Fruit fly (Drosophila melanogaster): ENCODE data around the gene eRF3.

eRF3 gene

DNA sequence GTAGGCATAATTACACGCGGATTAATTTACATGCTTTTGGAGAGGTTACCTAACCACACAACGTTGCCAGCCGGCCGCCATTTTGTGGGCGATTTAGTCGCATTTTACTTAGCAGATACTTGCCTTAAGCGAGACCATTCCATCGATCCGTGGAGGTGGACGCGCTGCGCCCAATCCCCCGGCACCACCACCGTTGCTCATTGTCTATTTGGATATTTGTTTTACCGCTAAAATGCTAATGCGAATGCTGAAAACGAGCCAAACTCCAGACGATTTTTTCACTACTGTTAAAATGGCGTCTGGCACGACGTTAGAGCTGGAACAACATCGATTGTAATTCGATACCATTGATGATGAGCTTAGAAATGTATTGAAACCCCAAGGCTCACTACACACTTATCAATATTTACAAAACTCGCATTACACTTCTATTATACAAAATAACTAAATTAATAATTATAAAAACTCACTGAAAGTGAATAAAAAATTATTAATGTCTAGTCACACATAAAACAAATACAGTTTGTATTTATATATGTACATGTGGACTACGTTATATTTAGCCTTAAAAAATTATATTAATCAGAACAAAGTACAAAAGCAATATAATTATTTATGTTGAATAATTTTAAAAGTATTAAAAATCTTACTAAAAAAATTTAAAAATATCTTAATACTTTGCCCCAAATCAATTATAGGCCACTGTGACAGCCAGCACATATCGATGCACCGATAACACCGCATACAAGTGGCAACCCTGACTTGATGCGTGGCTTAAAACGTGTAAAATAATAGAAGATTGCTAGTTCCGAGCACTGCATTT lies at the start of gene eRF3:
Gene eRF3, plus strand, starts transcription at position 741 of the 823 bp plus-strand sequence.
- TF ChIP-seq h (optimal IDR thresholded peaks at IDR 0.05) (no peak), insv (optimal IDR thresholded peaks at IDR 0.05) (no peak), psq (optimal IDR thresholded peaks at IDR 0.05) (no peak), Sin3A (optimal IDR thresholded peaks at IDR 0.05) (no peak), ttk (optimal IDR thresholded peaks at IDR 0.05) (no peak), Myc (optimal IDR thresholded peaks at IDR 0.05) (no peak)

DNA sequence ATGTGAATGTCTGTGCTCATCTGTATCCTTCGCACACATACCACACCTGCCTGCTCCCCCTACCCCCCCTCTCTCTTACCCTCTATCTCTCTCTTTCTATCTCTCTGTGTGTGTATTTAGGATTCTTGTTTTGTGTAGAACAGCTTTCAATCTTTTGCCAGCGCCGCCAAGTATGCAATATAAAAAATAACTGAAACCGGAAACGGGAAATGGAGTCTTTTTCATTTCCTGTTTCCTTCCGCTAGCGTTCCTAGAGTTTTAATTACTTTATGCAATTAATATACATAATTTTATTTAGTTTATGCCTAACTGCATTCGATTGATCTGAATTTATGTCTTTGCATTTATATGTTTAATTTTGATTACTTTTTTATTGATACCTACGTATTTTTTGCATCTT lies 41.8 kb upstream of the eRF3 start:
- no peak for TF ChIP-seq psq (optimal IDR thresholded peaks at IDR 0.05)
- no peak for TF ChIP-seq insv (optimal IDR thresholded peaks at IDR 0.05)
- TF ChIP-seq ttk (optimal IDR thresholded peaks at IDR 0.05): no peak
- TF ChIP-seq h (optimal IDR thresholded peaks at IDR 0.05): no peak
- no peak for TF ChIP-seq Myc (optimal IDR thresholded peaks at IDR 0.05)
- TF ChIP-seq Sin3A (optimal IDR thresholded peaks at IDR 0.05): no peak

DNA sequence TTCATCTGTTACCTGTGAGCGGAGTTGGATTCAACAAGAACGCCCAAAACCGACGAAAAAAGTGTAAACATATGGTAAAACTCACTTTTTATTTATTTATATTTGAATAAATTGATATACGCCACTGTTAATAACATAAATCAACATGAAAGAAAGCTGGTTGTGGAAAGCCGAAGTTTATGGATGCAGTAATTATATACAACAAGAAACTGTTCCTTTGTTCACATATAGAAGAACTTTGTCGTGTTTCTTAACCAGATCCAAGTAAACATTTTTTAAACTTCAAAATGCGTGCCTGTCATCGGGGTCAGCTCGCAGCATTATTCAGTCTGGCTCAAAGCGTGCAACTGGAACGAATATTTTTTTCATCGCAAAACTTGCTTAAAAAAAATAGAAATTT lies 36.3 kb upstream of the eRF3 start, which contains the start of gene Pkd2:
Gene Pkd2, plus strand, starts transcription at position 301 of the 400 bp plus-strand sequence.
- TF ChIP-seq psq (optimal IDR thresholded peaks at IDR 0.05) (no peak), Myc (optimal IDR thresholded peaks at IDR 0.05) (no peak), h (optimal IDR thresholded peaks at IDR 0.05) (no peak), Sin3A (optimal IDR thresholded peaks at IDR 0.05) (no peak), insv (optimal IDR thresholded peaks at IDR 0.05) (no peak), ttk (optimal IDR thresholded peaks at IDR 0.05) (no peak)

DNA sequence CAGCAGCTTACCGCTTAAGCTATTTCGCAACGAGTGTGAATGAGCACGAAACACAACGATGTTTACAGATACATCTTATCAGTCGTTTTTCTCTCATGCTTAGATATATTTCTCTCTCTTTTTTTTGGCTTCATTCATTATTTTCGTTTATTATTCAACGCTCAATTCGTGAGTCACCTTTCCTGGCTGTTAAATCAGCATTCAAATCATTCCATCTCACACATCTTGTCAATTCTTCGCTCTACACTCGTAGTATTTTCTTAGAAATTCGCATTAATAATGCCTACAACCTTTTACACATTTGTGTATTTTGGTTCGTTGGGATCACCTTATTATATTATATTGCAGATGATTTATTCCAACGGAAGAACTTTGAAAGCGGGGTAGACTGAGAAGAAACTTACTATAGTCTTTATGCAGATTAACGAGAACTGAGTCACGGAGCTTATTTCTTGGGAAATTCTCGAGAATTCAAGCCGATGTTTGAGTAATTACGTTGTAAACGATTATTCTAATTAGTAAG lies 29.6 kb upstream of the eRF3 start:
- no peak for TF ChIP-seq h (optimal IDR thresholded peaks at IDR 0.05)
- no peak for TF ChIP-seq insv (optimal IDR thresholded peaks at IDR 0.05)
- TF ChIP-seq psq (optimal IDR thresholded peaks at IDR 0.05): no peak
- no peak for TF ChIP-seq ttk (optimal IDR thresholded peaks at IDR 0.05)
- TF ChIP-seq Myc (optimal IDR thresholded peaks at IDR 0.05): no peak
- TF ChIP-seq Sin3A (optimal IDR thresholded peaks at IDR 0.05): no peak

DNA sequence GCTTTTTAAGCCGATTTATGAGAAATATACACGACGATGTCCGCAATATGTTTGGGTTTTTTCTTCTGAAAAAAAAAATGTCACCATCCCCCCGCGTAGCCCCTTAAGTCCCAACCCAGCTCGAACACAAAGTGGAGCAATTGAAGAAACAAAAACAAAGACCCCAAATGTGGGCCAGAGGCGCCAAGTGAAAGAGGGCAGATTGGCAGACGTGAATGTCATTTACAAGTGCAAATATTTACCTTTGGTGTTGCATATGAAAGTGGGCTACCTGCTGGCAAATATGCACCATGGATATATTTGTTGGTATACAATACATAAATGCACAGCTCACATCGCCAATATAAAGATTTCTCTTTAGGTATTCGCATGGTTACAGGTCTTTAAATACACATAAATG lies 23.6 kb upstream of the eRF3 start:
- TF ChIP-seq Sin3A (optimal IDR thresholded peaks at IDR 0.05) (no peak), insv (optimal IDR thresholded peaks at IDR 0.05) (no peak)

DNA sequence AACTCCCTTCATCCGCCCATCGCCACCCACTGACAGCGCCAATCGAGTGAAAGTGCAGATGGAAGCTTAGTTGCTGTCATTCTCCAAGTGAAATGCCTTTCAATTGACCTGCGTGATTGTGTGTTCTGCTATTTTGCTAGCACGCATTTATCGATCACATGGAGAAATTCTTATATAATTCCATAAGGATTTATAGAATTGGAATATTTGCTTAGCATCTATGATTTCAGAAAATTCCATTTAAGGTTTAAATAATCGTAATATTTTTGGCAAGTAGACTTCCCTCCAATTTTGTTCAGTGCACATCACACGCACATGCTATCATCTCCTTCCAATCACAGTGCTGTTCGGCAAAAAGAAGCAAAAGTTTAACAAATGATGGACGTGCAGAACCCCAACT lies 20.4 kb upstream of the eRF3 start:
- TF ChIP-seq ttk (optimal IDR thresholded peaks at IDR 0.05) (no peak), h (optimal IDR thresholded peaks at IDR 0.05) (no peak), Myc (optimal IDR thresholded peaks at IDR 0.05) (no peak), insv (optimal IDR thresholded peaks at IDR 0.05) (no peak), Sin3A (optimal IDR thresholded peaks at IDR 0.05) (no peak), psq (optimal IDR thresholded peaks at IDR 0.05) (no peak)

DNA sequence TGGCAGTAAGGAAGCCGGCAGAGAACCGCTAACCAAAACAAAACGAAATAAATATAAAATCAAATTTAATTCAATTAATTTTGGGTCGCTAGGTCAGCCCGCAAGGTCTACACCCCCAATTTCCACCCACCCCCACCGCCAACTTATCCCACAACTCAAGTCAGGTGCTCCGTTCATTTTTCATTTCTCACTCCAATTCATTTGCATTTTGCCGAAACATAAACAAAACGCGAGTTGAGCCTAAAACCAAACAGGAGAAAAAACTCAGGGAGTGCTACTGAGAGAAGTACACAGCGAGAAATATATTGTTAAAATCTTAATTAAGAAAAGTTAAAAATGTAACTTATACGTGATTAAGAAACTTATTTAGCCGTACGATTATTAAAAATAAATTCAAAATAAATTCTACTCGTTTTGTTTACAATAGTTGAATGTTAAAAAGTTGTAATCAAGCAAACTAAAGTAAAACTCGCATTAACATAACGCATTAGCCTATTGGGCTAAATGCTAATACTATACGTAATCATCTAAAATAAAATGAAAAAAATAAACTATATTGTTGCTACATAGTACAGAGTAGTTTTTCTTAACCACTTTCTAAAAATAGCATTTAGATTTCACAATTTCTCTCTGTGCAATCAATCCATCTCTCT lies 18.6 kb upstream of the eRF3 start:
- TF ChIP-seq psq (optimal IDR thresholded peaks at IDR 0.05) (no peak), Sin3A (optimal IDR thresholded peaks at IDR 0.05) (no peak), insv (optimal IDR thresholded peaks at IDR 0.05) (no peak), ttk (optimal IDR thresholded peaks at IDR 0.05) (no peak), h (optimal IDR thresholded peaks at IDR 0.05) (no peak), Myc (optimal IDR thresholded peaks at IDR 0.05) (no peak)

DNA sequence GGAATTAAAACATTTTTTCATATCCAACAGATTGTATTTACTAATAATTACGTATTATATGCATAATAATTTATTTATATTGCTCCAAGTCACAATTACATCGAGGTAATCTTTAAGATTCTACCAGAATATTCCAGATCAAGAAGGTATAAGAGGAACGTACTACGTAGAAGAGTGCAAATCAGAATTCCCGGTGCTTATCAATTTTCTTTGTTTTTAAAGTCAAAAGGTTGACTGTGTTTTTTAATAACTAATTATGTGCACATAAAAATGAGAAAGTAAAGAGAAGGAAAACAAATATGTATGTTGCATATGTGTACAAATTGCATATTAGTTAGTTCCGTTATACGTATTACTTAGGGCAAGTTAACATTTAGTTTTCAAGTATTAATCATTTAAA lies 13.1 kb upstream of the eRF3 start:
- TF ChIP-seq insv (optimal IDR thresholded peaks at IDR 0.05) (no peak), psq (optimal IDR thresholded peaks at IDR 0.05) (no peak), Myc (optimal IDR thresholded peaks at IDR 0.05) (no peak), h (optimal IDR thresholded peaks at IDR 0.05) (no peak), ttk (optimal IDR thresholded peaks at IDR 0.05) (no peak), Sin3A (optimal IDR thresholded peaks at IDR 0.05) (no peak)

DNA sequence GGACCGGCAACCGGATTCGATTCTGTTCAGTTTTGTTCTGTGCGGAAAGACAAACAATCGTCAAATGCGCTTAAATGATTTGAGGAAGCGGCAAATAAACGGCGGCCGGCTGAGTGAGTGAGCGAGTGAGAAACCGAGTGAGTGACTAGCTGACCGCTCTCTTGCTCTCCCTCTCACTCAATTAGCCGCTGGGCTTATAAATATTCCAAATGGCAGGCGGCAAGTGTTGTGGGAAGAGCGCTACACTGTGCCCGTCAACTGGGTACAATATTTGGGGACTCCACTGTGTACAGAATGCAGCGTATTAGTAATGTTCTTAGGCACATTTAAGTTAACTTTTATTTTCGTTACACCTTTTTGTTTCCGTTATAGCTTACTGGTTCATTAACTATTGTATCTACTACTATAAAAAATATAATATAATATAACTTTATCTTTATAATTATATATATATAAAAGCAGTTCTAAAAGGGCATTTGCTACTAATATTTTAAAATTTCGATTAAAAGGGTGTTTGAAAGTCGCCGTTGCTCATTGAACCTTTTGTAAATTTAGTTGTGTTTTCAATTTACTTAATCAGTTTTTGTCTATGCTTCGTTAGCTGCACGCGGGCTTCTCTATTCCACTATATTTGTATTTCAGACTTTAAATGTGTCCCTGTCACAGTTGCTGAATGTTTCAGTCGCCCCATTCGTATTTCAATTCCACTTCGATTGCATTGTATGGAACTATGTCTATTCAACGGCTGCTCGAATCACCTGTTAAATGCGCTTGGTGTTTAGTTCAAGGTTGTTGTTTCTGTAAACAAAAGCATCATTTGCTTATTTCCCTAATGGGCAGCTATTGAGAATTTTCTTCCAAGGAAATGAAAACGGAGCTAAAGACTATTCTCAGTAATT lies 12.2 kb upstream of the eRF3 start:
- TF ChIP-seq ttk (optimal IDR thresholded peaks at IDR 0.05) (no peak), h (optimal IDR thresholded peaks at IDR 0.05) (no peak)

DNA sequence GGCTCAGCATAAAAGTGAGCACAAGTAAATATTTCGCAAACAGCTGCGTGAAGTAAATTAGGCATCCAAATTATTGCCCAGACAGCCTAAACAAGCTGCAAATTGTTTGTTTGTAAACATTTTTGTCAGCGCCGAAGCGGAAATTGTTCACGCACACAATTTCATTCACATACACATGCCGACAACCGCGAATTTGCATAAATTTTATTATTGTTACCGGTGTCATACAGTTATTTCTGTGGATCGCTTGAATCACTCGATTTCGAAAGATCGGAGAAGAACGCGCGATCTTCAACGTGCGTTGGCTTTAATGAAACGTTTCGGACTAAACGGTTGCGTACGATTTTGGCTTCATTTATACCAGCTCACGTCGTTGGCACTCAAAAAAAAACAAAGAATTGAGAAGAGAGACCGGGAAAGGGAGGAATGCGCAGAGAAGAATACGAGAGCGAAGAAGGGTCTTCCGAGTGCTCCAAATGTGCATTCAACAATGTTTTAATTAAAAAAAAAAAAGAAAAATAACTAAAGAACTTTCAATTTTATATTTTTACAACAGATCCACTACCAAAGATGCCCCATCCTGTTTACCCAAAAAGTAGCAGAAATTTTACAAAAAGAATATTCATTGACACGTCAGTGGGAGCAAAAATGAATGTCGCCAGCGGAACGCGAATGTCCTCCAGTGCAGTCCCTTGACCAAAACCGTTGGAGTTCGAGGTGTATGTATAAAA lies 11.0 kb upstream of the eRF3 start, which contains the start of gene vir-1:
Gene vir-1, minus strand, starts transcription at position 334 of the 731 bp plus-strand sequence.
- TF ChIP-seq psq (optimal IDR thresholded peaks at IDR 0.05): no peak
- no peak for TF ChIP-seq ttk (optimal IDR thresholded peaks at IDR 0.05)
- no peak for TF ChIP-seq Myc (optimal IDR thresholded peaks at IDR 0.05)
- no peak for TF ChIP-seq insv (optimal IDR thresholded peaks at IDR 0.05)
- no peak for TF ChIP-seq Sin3A (optimal IDR thresholded peaks at IDR 0.05)
- TF ChIP-seq h (optimal IDR thresholded peaks at IDR 0.05): no peak

DNA sequence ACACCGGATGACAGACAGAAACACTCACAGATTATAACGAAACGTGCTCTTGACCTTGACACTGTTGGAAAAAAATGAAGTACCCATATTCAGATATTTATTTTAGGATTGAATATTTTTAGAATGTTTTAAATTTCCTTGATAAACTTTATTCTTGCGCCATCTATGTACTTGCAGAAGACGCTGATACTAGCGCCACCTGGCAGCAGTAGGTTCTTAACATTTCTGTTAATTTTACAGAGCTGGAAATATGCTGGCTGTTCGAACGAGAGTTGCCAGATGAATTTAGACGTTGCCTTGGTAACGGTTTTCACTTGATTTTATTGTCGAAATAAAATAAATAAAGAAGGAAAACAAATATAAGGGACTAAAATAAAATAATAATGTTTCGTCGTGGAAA lies 9.7 kb upstream of the eRF3 start, which contains the start of gene Fam92:
Gene Fam92, plus strand, starts transcription at position 350 of the 400 bp plus-strand sequence.
- TF ChIP-seq ttk (optimal IDR thresholded peaks at IDR 0.05): no peak
- no peak for TF ChIP-seq psq (optimal IDR thresholded peaks at IDR 0.05)
- no peak for TF ChIP-seq insv (optimal IDR thresholded peaks at IDR 0.05)
- TF ChIP-seq Myc (optimal IDR thresholded peaks at IDR 0.05): no peak
- TF ChIP-seq Sin3A (optimal IDR thresholded peaks at IDR 0.05): no peak
- no peak for TF ChIP-seq h (optimal IDR thresholded peaks at IDR 0.05)

Measured in Kc167 (cell line).